Fruit fly (Drosophila melanogaster) whole organism, embryonic: Measurements from ENCODE around the gene LIMK1.

Experiments
- Atf-2 ChIP-seq: fragments of 200-800 bp; sonication (Bioruptor generic); optimal IDR thresholded peaks from 2 replicates; lab custom pipeline; 2016; ENCODE audit warnings: missing biosample characterization, missing genetic modification characterization
- B-H1 ChIP-seq: fragments of 200-800 bp; sonication (Bioruptor generic); IDR thresholded peaks from 3 replicates; pipeline ENCODE4 v1.3.6; 2022; ENCODE audit warnings: missing biosample characterization, missing genetic modification characterization
- BEAF-32 ChIP-seq: fragments of 200-800 bp; sonication (Bioruptor generic); optimal IDR thresholded peaks from 3 replicates; lab custom pipeline; 2017; ENCODE audit warnings: missing biosample characterization, missing genetic modification characterization, mild to moderate bottlenecking, moderate library complexity, missing genetic modification reagents
- CG10147 ChIP-seq: fragments of 200-800 bp; sonication (Bioruptor generic); optimal IDR thresholded peaks from 2 replicates; lab custom pipeline; 2019; ENCODE audit warnings: missing biosample characterization, mild to moderate bottlenecking, missing genetic modification characterization, moderate library complexity
- CG10321 ChIP-seq: fragments of 200-800 bp; sonication (Bioruptor generic); IDR thresholded peaks from 2 replicates; pipeline ENCODE4 v1.3.6; 2022; ENCODE audit warnings: missing biosample characterization, missing genetic modification characterization
- CG11247 ChIP-seq: fragments of 200-800 bp; sonication (Bioruptor generic); IDR thresholded peaks from 2 replicates; pipeline ENCODE4 v1.3.6; 2022; ENCODE audit warnings: missing biosample characterization, missing genetic modification characterization
- CG11723 ChIP-seq: fragments of 200-800 bp; sonication (Bioruptor generic); optimal IDR thresholded peaks from 2 replicates; lab custom pipeline; 2017; ENCODE audit warnings: missing biosample characterization, mild to moderate bottlenecking, missing genetic modification characterization
- CG12155 ChIP-seq: fragments of 200-800 bp; sonication (Bioruptor generic); optimal IDR thresholded peaks from 3 replicates; lab custom pipeline; 2016; ENCODE audit warnings: missing biosample characterization, missing genetic modification characterization
- CG13287 ChIP-seq: fragments of 200-800 bp; sonication (Bioruptor generic); IDR thresholded peaks from 2 replicates; pipeline ENCODE4 v1.3.6; 2022; ENCODE audit warnings: missing biosample characterization, missing genetic modification characterization; ENCODE audit not compliant: partially characterized antibody
- CG14667 ChIP-seq: fragments of 200-800 bp; sonication (Bioruptor generic); IDR thresholded peaks from 2 replicates; pipeline ENCODE4 v1.3.6; 2022; ENCODE audit warnings: missing biosample characterization, missing genetic modification characterization
- CG1603 ChIP-seq: fragments of 200-800 bp; sonication (Bioruptor generic); optimal IDR thresholded peaks from 2 replicates; lab custom pipeline; 2019; ENCODE audit warnings: missing biosample characterization, mild to moderate bottlenecking, missing genetic modification characterization, moderate library complexity
- CG18011 ChIP-seq: fragments of 200-800 bp; sonication (Bioruptor generic); optimal IDR thresholded peaks from 2 replicates; lab custom pipeline; 2017; ENCODE audit warnings: missing biosample characterization, missing genetic modification characterization, mild to moderate bottlenecking, moderate library complexity, missing genotype
- CG18764 ChIP-seq: fragments of 200-800 bp; sonication (Bioruptor generic); optimal IDR thresholded peaks from 3 replicates; lab custom pipeline; 2016; ENCODE audit warnings: missing biosample characterization, missing genetic modification characterization
- CG30431 ChIP-seq: fragments of 200-800 bp; sonication (Bioruptor generic); optimal IDR thresholded peaks from 2 replicates; lab custom pipeline; 2017; ENCODE audit warnings: missing biosample characterization, missing genetic modification characterization
- CG34376 ChIP-seq: fragments of 200-800 bp; sonication (Bioruptor generic); optimal IDR thresholded peaks from 2 replicates; lab custom pipeline; 2018; ENCODE audit warnings: missing biosample characterization, mild to moderate bottlenecking, missing genetic modification characterization
- CG4730 ChIP-seq: fragments of 200-800 bp; sonication (Bioruptor generic); IDR thresholded peaks from 2 replicates; pipeline ENCODE4 v1.3.6; 2022; ENCODE audit warnings: missing biosample characterization, missing genetic modification characterization
- CG5180 ChIP-seq: fragments of 200-800 bp; sonication (Bioruptor generic); optimal IDR thresholded peaks from 3 replicates; lab custom pipeline; 2017; ENCODE audit warnings: missing biosample characterization, missing genetic modification characterization, mild to moderate bottlenecking, moderate library complexity, missing genetic modification reagents
- CG5953 ChIP-seq: fragments of 200-800 bp; sonication (Bioruptor generic); IDR thresholded peaks from 2 replicates; pipeline ENCODE4 v1.3.6; 2022; ENCODE audit warnings: missing biosample characterization, missing genetic modification characterization
- CG6254 ChIP-seq: fragments of 200-800 bp; sonication (Bioruptor generic); optimal IDR thresholded peaks from 3 replicates; lab custom pipeline; 2017; ENCODE audit warnings: mild to moderate bottlenecking, missing biosample characterization, missing genetic modification reagents, missing genetic modification characterization
- CG6854 ChIP-seq: fragments of 200-800 bp; sonication (Bioruptor generic); optimal IDR thresholded peaks from 3 replicates; lab custom pipeline; 2017; ENCODE audit warnings: missing biosample characterization, mild to moderate bottlenecking, missing genetic modification characterization
- CG7357 ChIP-seq: fragments of 200-800 bp; sonication (Bioruptor generic); IDR thresholded peaks from 3 replicates; pipeline ENCODE4 v1.3.6; 2022; ENCODE audit warnings: missing biosample characterization, missing genetic modification characterization
- CG7786 ChIP-seq: fragments of 200-800 bp; sonication (Bioruptor generic); optimal IDR thresholded peaks from 2 replicates; lab custom pipeline; 2016; ENCODE audit warnings: missing biosample characterization, missing genetic modification characterization
- Deaf1 ChIP-seq: fragments of 200-800 bp; optimal IDR thresholded peaks from 3 replicates; lab custom pipeline; 2019; ENCODE audit warnings: missing biosample characterization, mild to moderate bottlenecking, missing genetic modification characterization, moderate library complexity
- E2f1 ChIP-seq: fragments of 200-800 bp; sonication (Bioruptor generic); IDR thresholded peaks from 2 replicates; pipeline ENCODE4 v1.3.6; 2022; ENCODE audit warnings: missing biosample characterization, missing genetic modification characterization
- Med ChIP-seq: fragments of 200-800 bp; sonication (Bioruptor generic); peaks from one replicate; lab custom pipeline; 2016; ENCODE audit warnings: missing biosample characterization, missing genetic modification characterization, mild to moderate bottlenecking, inconsistent platforms, moderate library complexity
- Mes4 ChIP-seq: fragments of 200-800 bp; sonication (Bioruptor generic); optimal IDR thresholded peaks from 2 replicates; lab custom pipeline; 2016; ENCODE audit warnings: missing biosample characterization, missing genetic modification characterization
- NC2α ChIP-seq: fragments of 200-800 bp; sonication (Bioruptor generic); optimal IDR thresholded peaks from 2 replicates; lab custom pipeline; 2016; ENCODE audit warnings: missing biosample characterization, missing genetic modification characterization
- NC2β ChIP-seq: fragments of 200-800 bp; sonication (Bioruptor generic); optimal IDR thresholded peaks from 2 replicates; lab custom pipeline; 2016; ENCODE audit warnings: missing biosample characterization, missing genetic modification characterization
- Nf-YC ChIP-seq: fragments of 200-800 bp; optimal IDR thresholded peaks from 3 replicates; lab custom pipeline; 2019; ENCODE audit warnings: missing biosample characterization, mild to moderate bottlenecking, missing genetic modification characterization, moderate library complexity
- Ravus ChIP-seq: fragments of 200-800 bp; sonication (Bioruptor generic); IDR thresholded peaks from 2 replicates; pipeline ENCODE4 v1.3.6; 2022; ENCODE audit warnings: missing biosample characterization, missing genetic modification characterization
- Rx ChIP-seq: fragments of 200-800 bp; sonication (Bioruptor generic); IDR thresholded peaks from 2 replicates; pipeline ENCODE4 v1.3.6; 2022; ENCODE audit warnings: missing biosample characterization, missing genetic modification characterization
- Ssrp ChIP-seq: fragments of 200-800 bp; sonication (Bioruptor generic); optimal IDR thresholded peaks from 2 replicates; lab custom pipeline; 2018; ENCODE audit warnings: missing biosample characterization, mild to moderate bottlenecking, missing genetic modification characterization, moderate library complexity
- Xrp1 ChIP-seq: fragments of 200-800 bp; sonication (Bioruptor generic); IDR thresholded peaks from 2 replicates; pipeline ENCODE4 v1.3.6; 2022; ENCODE audit warnings: missing biosample characterization, missing genetic modification characterization
- amos ChIP-seq: fragments of 200-800 bp; sonication (Bioruptor generic); IDR thresholded peaks from 2 replicates; pipeline ENCODE4 v1.3.6; 2022; ENCODE audit warnings: missing biosample characterization, missing genetic modification characterization; ENCODE audit not compliant: partially characterized antibody
- cas ChIP-seq: fragments of 200-800 bp; sonication (Bioruptor generic); IDR thresholded peaks from 2 replicates; pipeline ENCODE4 v1.3.6; 2022; ENCODE audit warnings: missing biosample characterization, missing genetic modification characterization
- dati ChIP-seq: fragments of 200-800 bp; sonication (Bioruptor generic); IDR thresholded peaks from 2 replicates; pipeline ENCODE4 v1.3.6; 2022; ENCODE audit warnings: missing biosample characterization, missing genetic modification characterization
- grau ChIP-seq: fragments of 200-800 bp; optimal IDR thresholded peaks from 3 replicates; lab custom pipeline; 2019; ENCODE audit warnings: missing biosample characterization, mild to moderate bottlenecking, missing genetic modification characterization, moderate library complexity
- kni ChIP-seq: fragments of 200-800 bp; sonication (Bioruptor generic); optimal IDR thresholded peaks from 3 replicates; lab custom pipeline; 2017; ENCODE audit warnings: mild to moderate bottlenecking, missing biosample characterization, missing genetic modification reagents, missing genetic modification characterization
- lilli ChIP-seq: fragments of 200-800 bp; sonication (Bioruptor generic); optimal IDR thresholded peaks from 3 replicates; lab custom pipeline; 2016; ENCODE audit warnings: missing biosample characterization, missing genetic modification characterization
- maf-S ChIP-seq: fragments of 200-800 bp; sonication (Bioruptor generic); optimal IDR thresholded peaks from 2 replicates; lab custom pipeline; 2016; ENCODE audit warnings: missing biosample characterization, missing genetic modification characterization
- mam ChIP-seq: fragments of 200-800 bp; sonication (Bioruptor generic); optimal IDR thresholded peaks from 3 replicates; lab custom pipeline; 2016; ENCODE audit warnings: missing biosample characterization, missing genetic modification characterization
- nom ChIP-seq: fragments of 200-800 bp; sonication (Bioruptor generic); optimal IDR thresholded peaks from 2 replicates; lab custom pipeline; 2017; ENCODE audit warnings: missing biosample characterization, missing genetic modification characterization, mild to moderate bottlenecking, moderate library complexity, missing genetic modification reagents
- ranshi ChIP-seq: fragments of 200-800 bp; sonication (Bioruptor generic); IDR thresholded peaks from 2 replicates; pipeline ENCODE4 v1.3.6; 2022; ENCODE audit warnings: missing biosample characterization, missing genetic modification characterization
- repo ChIP-seq: fragments of 200-800 bp; sonication (Bioruptor generic); optimal IDR thresholded peaks from 2 replicates; lab custom pipeline; 2016; ENCODE audit warnings: missing biosample characterization, missing genetic modification characterization
- sd ChIP-seq: fragments of 200-800 bp; sonication (Bioruptor generic); optimal IDR thresholded peaks from 3 replicates; lab custom pipeline; 2018; ENCODE audit warnings: missing biosample characterization, mild to moderate bottlenecking, missing genetic modification characterization, moderate library complexity
- sqz ChIP-seq: fragments of 200-800 bp; sonication (Bioruptor generic); optimal IDR thresholded peaks from 3 replicates; lab custom pipeline; 2018; ENCODE audit warnings: missing biosample characterization, mild to moderate bottlenecking, missing genetic modification characterization
- stwl ChIP-seq: fragments of 200-800 bp; sonication (Bioruptor generic); optimal IDR thresholded peaks from 3 replicates; lab custom pipeline; 2018; ENCODE audit warnings: missing biosample characterization, mild to moderate bottlenecking, missing genetic modification characterization, moderate library complexity
- tin ChIP-seq: fragments of 200-800 bp; sonication (Bioruptor generic); optimal IDR thresholded peaks from 3 replicates; lab custom pipeline; 2016; ENCODE audit warnings: missing biosample characterization, missing genetic modification characterization
- twi ChIP-seq: fragments of 200-800 bp; optimal IDR thresholded peaks from 2 replicates; lab custom pipeline; 2019; ENCODE audit warnings: missing biosample characterization, mild to moderate bottlenecking, missing genetic modification characterization, moderate library complexity
- tx ChIP-seq: fragments of 200-800 bp; sonication (Bioruptor generic); optimal IDR thresholded peaks from 2 replicates; lab custom pipeline; 2016; ENCODE audit warnings: missing biosample characterization, missing genetic modification characterization
- usp ChIP-seq: fragments of >200 bp; optimal IDR thresholded peaks from 2 replicates; lab custom pipeline; 2017; ENCODE audit warnings: missing biosample characterization, missing genetic modification characterization

Gene LIMK1

DNA sequence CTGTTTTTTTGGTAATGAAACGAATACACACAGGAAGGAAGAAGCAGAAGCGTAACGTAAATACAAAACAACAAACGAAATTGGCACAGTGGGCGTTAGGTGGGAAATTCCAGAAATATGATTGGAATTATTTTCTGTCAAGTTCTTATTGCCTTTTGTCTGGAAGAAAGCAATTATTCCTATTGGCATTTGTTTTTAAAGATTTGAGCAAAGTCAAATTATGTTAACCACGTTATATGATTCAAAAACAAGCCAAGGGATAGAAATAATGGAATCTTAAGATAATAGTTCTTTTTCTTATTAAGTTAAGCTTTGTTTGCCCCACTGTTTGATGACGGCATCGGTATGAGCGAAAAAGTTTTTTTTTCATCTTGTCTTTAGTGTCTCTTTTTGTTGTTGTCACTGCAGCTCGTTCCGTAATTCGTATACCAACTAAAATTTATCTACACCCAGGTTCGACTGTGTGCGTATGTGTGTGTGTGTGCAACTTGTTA is 12.4 kb downstream of the LIMK1 start (continued):
- TF ChIP-seq repo (GFP tag; lab: Kevin White, UChicago) (peak; percentile 92), CG6854 (peak; percentile 95), CG30431 (peak; percentile 91), twi (tag; lab: Kevin White, UChicago) (peak; percentile 77), Atf-2 (GFP tag; lab: Kevin White, UChicago) (peak; percentile 95), CG5953 (GFP tag; lab: Robert Waterston, UW) (peak; percentile 83; the same call in 1 of the 2 replicates), CG14667 (GFP tag; lab: Robert Waterston, UW) (peak; percentile 84), tin (peak; percentile 92), ranshi (peak; percentile 92), CG11723 (GFP tag; lab: Kevin White, UChicago) (peak; percentile 92), CG18011 (GFP tag; lab: Kevin White, UChicago) (peak; percentile 83), E2f1 (peak; percentile 86), Ssrp (tag; lab: Kevin White, UChicago) (peak; percentile 94), maf-S (GFP tag; lab: Kevin White, UChicago) (peak; percentile 95), tx (peak; percentile 96), B-H1 (GFP tag; lab: Robert Waterston, UW) (peak; percentile 89), Med (GFP tag; lab: Kevin White, UChicago) (peak; percentile 99), mam (GFP tag; lab: Kevin White, UChicago) (peak; percentile 85), dati (GFP tag; lab: Robert Waterston, UW) (peak; percentile 84), CG12155 (GFP tag; lab: Kevin White, UChicago) (peak; percentile 92), kni (GFP tag; lab: Kevin White, UChicago) (no peak), sd (tag; lab: Kevin White, UChicago) (peak; percentile 75), CG34376 (GFP tag; lab: Kevin White, UChicago) (peak; percentile 93), Nf-YC (tag; lab: Kevin White, UChicago) (peak; percentile 85), CG13287 (GFP tag; lab: Robert Waterston, UW) (no peak), CG4730 (peak; percentile 86), Rx (GFP tag; lab: Robert Waterston, UW) (peak; percentile 91), stwl (tag; lab: Kevin White, UChicago) (no peak), CG7357 (peak; percentile 86), NC2β (peak; percentile 92), Xrp1 (GFP tag; lab: Robert Waterston, UW) (peak; percentile 91), BEAF-32 (GFP tag; lab: Kevin White, UChicago) (peak; percentile 19), CG1603 (tag; lab: Kevin White, UChicago) (peak; percentile 87), CG7786 (GFP tag; lab: Kevin White, UChicago) (peak; percentile 96), CG18764 (GFP tag; lab: Kevin White, UChicago) (peak; percentile 85), usp (GFP tag; lab: Kevin White, UChicago) (no peak), CG6254 (peak; percentile 80), Ravus (peak; percentile 89), cas (peak; percentile 83), nom (GFP tag; lab: Kevin White, UChicago) (peak; percentile 84), CG11247 (peak; percentile 81), NC2α (GFP tag; lab: Kevin White, UChicago) (peak; percentile 85), lilli (GFP tag; lab: Kevin White, UChicago) (peak; percentile 97), grau (tag; lab: Kevin White, UChicago) (peak; percentile 96), Deaf1 (tag; lab: Kevin White, UChicago) (peak; percentile 19), amos (GFP tag; lab: Robert Waterston, UW) (no peak; the same call in 1 of the 2 replicates), Mes4 (GFP tag; lab: Kevin White, UChicago) (peak; percentile 92), sqz (GFP tag; lab: Kevin White, UChicago) (peak; percentile 94), CG10147 (GFP tag; lab: Kevin White, UChicago) (peak; percentile 96), CG10321 (GFP tag; lab: Robert Waterston, UW) (peak; percentile 76; the same call in 1 of the 2 replicates), CG5180 (GFP tag; lab: Kevin White, UChicago) (peak; percentile 86)
